Worm (Caenorhabditis elegans) whole organism, L2 larva: Measurements from ENCODE around the gene srm-1.

Experiments
- C34F6.9 ChIP-seq: fragments of 150-350 bp; optimal IDR thresholded peaks from 2 replicates; lab custom pipeline; 2014; ENCODE audit warnings: missing biosample characterization, missing genetic modification characterization
- F13H6.1 ChIP-seq: sonication (generic microtip); optimal IDR thresholded peaks from 2 replicates; lab custom pipeline; 2016; ENCODE audit warnings: missing genetic modification characterization, missing compliant biosample characterization
- R02D3.7 ChIP-seq: fragments of 150-350 bp; optimal IDR thresholded peaks from 2 replicates; lab custom pipeline; 2014; ENCODE audit warnings: missing biosample characterization, missing genetic modification characterization
- Y55F3AM.14 ChIP-seq: fragments of 200-800 bp; sonication (Bioruptor generic); optimal IDR thresholded peaks from 2 replicates; lab custom pipeline; 2018; ENCODE audit warnings: mild to moderate bottlenecking, missing genetic modification characterization, missing compliant biosample characterization
- alr-1 ChIP-seq: fragments of 150-350 bp; optimal IDR thresholded peaks from 2 replicates; lab custom pipeline; 2014; ENCODE audit warnings: missing biosample characterization, missing genetic modification characterization
- ceh-16 ChIP-seq: fragments of 150-350 bp; optimal IDR thresholded peaks from 2 replicates; lab custom pipeline; 2014; ENCODE audit warnings: missing biosample characterization, missing genetic modification characterization
- ceh-82 ChIP-seq: fragments of 150-350 bp; optimal IDR thresholded peaks from 2 replicates; lab custom pipeline; 2014; ENCODE audit warnings: missing biosample characterization, missing genetic modification characterization
- dmd-4 ChIP-seq: sonication (generic microtip); optimal IDR thresholded peaks from 2 replicates; lab custom pipeline; 2017; ENCODE audit warnings: missing biosample characterization, missing genetic modification characterization
- egl-27 ChIP-seq: sonication (generic microtip); optimal IDR thresholded peaks from 3 replicates; lab custom pipeline; 2017; ENCODE audit warnings: missing biosample characterization, missing genetic modification reagents, missing genetic modification characterization
- elt-1 ChIP-seq: fragments of 150-350 bp; optimal IDR thresholded peaks from 2 replicates; lab custom pipeline; 2014; ENCODE audit warnings: missing biosample characterization, missing genetic modification characterization
- fos-1 ChIP-seq: fragments of 150-350 bp; optimal IDR thresholded peaks from 2 replicates; lab custom pipeline; 2014; ENCODE audit warnings: missing biosample characterization, missing genetic modification characterization
- gmeb-1 ChIP-seq: fragments of 150-350 bp; optimal IDR thresholded peaks from 2 replicates; lab custom pipeline; 2014; ENCODE audit warnings: missing biosample characterization, missing genetic modification characterization
- lin-11 ChIP-seq: fragments of 150-350 bp; sonication (generic microtip); optimal IDR thresholded peaks from 2 replicates; lab custom pipeline; 2014; ENCODE audit warnings: missing biosample characterization, missing genetic modification characterization, inconsistent platforms, mixed read lengths
- lin-13 ChIP-seq: fragments of 150-350 bp; optimal IDR thresholded peaks from 2 replicates; lab custom pipeline; 2014; ENCODE audit warnings: missing biosample characterization, missing genetic modification reagents, missing genetic modification characterization
- lin-39 ChIP-seq: fragments of 150-350 bp; optimal IDR thresholded peaks from 2 replicates; lab custom pipeline; 2014; ENCODE audit warnings: missing biosample characterization, missing genetic modification reagents, missing genetic modification characterization
- lsy-2 ChIP-seq, 2 experiments: fragments of 150-350 bp in 1 of 2; sonication (generic microtip) in 1 of 2; optimal IDR thresholded peaks; 2 replicates each; lab custom pipeline; 2014 to 2017; ENCODE audit warnings: missing biosample characterization in 2 of 2, missing genetic modification characterization in 2 of 2
- mab-5 ChIP-seq: fragments of 150-350 bp; optimal IDR thresholded peaks from 2 replicates; lab custom pipeline; 2014; ENCODE audit warnings: missing biosample characterization, missing genetic modification characterization
- mbf-1 ChIP-seq: sonication (generic microtip); optimal IDR thresholded peaks from 2 replicates; lab custom pipeline; 2017; ENCODE audit warnings: missing biosample characterization, missing genetic modification characterization
- mdl-1 ChIP-seq, 2 experiments: fragments of 150-350 bp in 1 of 2; sonication (generic microtip) in 1 of 2; optimal IDR thresholded peaks; 2 replicates each; lab custom pipeline; 2017; ENCODE audit warnings: missing biosample characterization in 2 of 2, missing genetic modification characterization in 2 of 2
- nhr-11 ChIP-seq: fragments of 150-350 bp; optimal IDR thresholded peaks from 2 replicates; lab custom pipeline; 2014; ENCODE audit warnings: missing biosample characterization, missing genetic modification characterization
- nhr-12 ChIP-seq: fragments of 150-350 bp; optimal IDR thresholded peaks from 2 replicates; lab custom pipeline; 2014; ENCODE audit warnings: missing biosample characterization, missing genetic modification characterization
- nhr-129 ChIP-seq: fragments of 150-350 bp; optimal IDR thresholded peaks from 2 replicates; lab custom pipeline; 2014; ENCODE audit warnings: missing biosample characterization, missing genetic modification characterization
- nhr-21 ChIP-seq: fragments of 150-350 bp; optimal IDR thresholded peaks from 2 replicates; lab custom pipeline; 2014; ENCODE audit warnings: missing biosample characterization, missing genetic modification characterization
- nhr-237 ChIP-seq: fragments of 150-350 bp; optimal IDR thresholded peaks from 2 replicates; lab custom pipeline; 2014; ENCODE audit warnings: missing biosample characterization, missing genetic modification characterization
- nhr-25 ChIP-seq: fragments of 150-350 bp; sonication (generic microtip); optimal IDR thresholded peaks from 3 replicates; lab custom pipeline; 2014; ENCODE audit warnings: missing biosample characterization, missing genetic modification characterization
- nhr-6 ChIP-seq: fragments of 150-350 bp; optimal IDR thresholded peaks from 2 replicates; lab custom pipeline; 2014; ENCODE audit warnings: missing biosample characterization, missing genetic modification characterization
- nhr-77 ChIP-seq: fragments of 150-350 bp; optimal IDR thresholded peaks from 2 replicates; lab custom pipeline; 2014; ENCODE audit warnings: missing biosample characterization, missing genetic modification characterization
- peb-1 ChIP-seq: fragments of 150-350 bp; optimal IDR thresholded peaks from 2 replicates; lab custom pipeline; 2014; ENCODE audit warnings: missing biosample characterization, missing genetic modification characterization
- sem-4 ChIP-seq: fragments of 150-350 bp; optimal IDR thresholded peaks from 2 replicates; lab custom pipeline; 2014; ENCODE audit warnings: missing biosample characterization, missing genetic modification reagents, missing genetic modification characterization
- skn-1 ChIP-seq: sonication (generic microtip); optimal IDR thresholded peaks from 2 replicates; lab custom pipeline; 2017; ENCODE audit warnings: missing biosample characterization, missing genetic modification characterization
- sma-3 ChIP-seq: sonication (generic microtip); optimal IDR thresholded peaks from 2 replicates; lab custom pipeline; 2016; ENCODE audit warnings: missing genetic modification reagents, missing genetic modification characterization, missing compliant biosample characterization
- sma-9 ChIP-seq, 2 experiments: fragments of 150-350 bp in 1 of 2; sonication (generic microtip) in 1 of 2; optimal IDR thresholded peaks; 2 replicates each; lab custom pipeline; 2014 to 2016; ENCODE audit warnings: missing genetic modification characterization in 2 of 2, mild to moderate bottlenecking in 1 of 2, missing biosample characterization in 1 of 2, missing compliant biosample characterization in 1 of 2, missing genetic modification reagents in 1 of 2, moderate library complexity in 1 of 2
- snpc-4 ChIP-seq: fragments of 150-350 bp; optimal IDR thresholded peaks from 2 replicates; lab custom pipeline; 2014; ENCODE audit warnings: missing biosample characterization, missing genetic modification characterization
- unc-55 ChIP-seq: fragments of 150-350 bp; sonication (generic microtip); optimal IDR thresholded peaks from 3 replicates; lab custom pipeline; 2014; ENCODE audit warnings: missing biosample characterization, missing genetic modification reagents, missing genetic modification characterization
- unc-62 ChIP-seq: fragments of 150-350 bp; optimal IDR thresholded peaks from 2 replicates; lab custom pipeline; 2014; ENCODE audit warnings: missing biosample characterization, missing genetic modification reagents, missing genetic modification characterization
- zag-1 ChIP-seq: fragments of 150-350 bp; optimal IDR thresholded peaks from 2 replicates; lab custom pipeline; 2014; ENCODE audit warnings: missing biosample characterization, missing genetic modification characterization
- ztf-1 ChIP-seq: fragments of 200-800 bp; sonication (Bioruptor generic); conservative IDR thresholded peaks from 2 replicates; pipeline ENCODE4 v1.3.6; 2022; ENCODE audit warnings: missing genetic modification characterization, missing compliant biosample characterization
- ztf-4 ChIP-seq: fragments of 150-350 bp; optimal IDR thresholded peaks from 2 replicates; lab custom pipeline; 2014; ENCODE audit warnings: missing biosample characterization, missing genetic modification characterization

Gene srm-1

ce11 chrIV:4981027-4981426, 31.3 kb upstream of the srm-1 start, which contains the start of gene srz-24:
Gene srz-24 (minus strand): TSS chrIV:4981127.
- TF ChIP-seq ceh-16 (tag; lab: Kevin White, UChicago) (no peak), ceh-82 (tag; lab: Kevin White, UChicago) (no peak), Y55F3AM.14 (GFP tag; lab: Kevin White, UChicago) (no peak), lsy-2 (tag; optimal IDR thresholded peaks at IDR 0.05; lab: Kevin White, UChicago) (no peak), nhr-21 (no peak), elt-1 (tag; lab: Kevin White, UChicago) (no peak), mab-5 (no peak), zag-1 (tag; lab: Kevin White, UChicago) (no peak), sem-4 (tag; lab: Kevin White, UChicago) (no peak), mdl-1 (tag; optimal IDR thresholded peaks at IDR 0.05; lab: Kevin White, UChicago) (no peak), ztf-4 (no peak), C34F6.9 (tag; lab: Kevin White, UChicago) (no peak), peb-1 (tag; lab: Kevin White, UChicago) (no peak), ztf-1 (GFP tag; lab: Robert Waterston, UW) (no peak), sma-9 (GFP tag; optimal IDR thresholded peaks at IDR 0.05; lab: Kevin White, UChicago) (no peak), sma-9 (tag; optimal IDR thresholded peaks at IDR 0.05; lab: Kevin White, UChicago) (no peak), alr-1 (tag; lab: Kevin White, UChicago) (no peak)

ce11 chrIV:4982477-4982876, 29.9 kb upstream of the srm-1 start, which contains the start of gene E03H12.4:
Gene E03H12.4 (plus strand): TSS chrIV:4982596.
- TF ChIP-seq nhr-77: no peak
- no peak for TF ChIP-seq nhr-237 (tag; lab: Kevin White, UChicago)
- TF ChIP-seq lin-39: no peak

- TF ChIP-seq peb-1 (tag; lab: Kevin White, UChicago) (no peak), fos-1 (tag; lab: Kevin White, UChicago) (no peak), lin-39 (no peak), nhr-21 (no peak), nhr-237 (tag; lab: Kevin White, UChicago) (no peak)
Measured at ce11 chrIV:4983746-4984145, 28.6 kb upstream of the srm-1 start, which contains the start of gene clec-176. Gene clec-176 (plus strand): TSS chrIV:4984046.

- TF ChIP-seq egl-27 (tag; lab: Kevin White, UChicago): no peak
- no peak for TF ChIP-seq mbf-1 (tag; lab: Kevin White, UChicago)
- TF ChIP-seq zag-1 (tag; lab: Kevin White, UChicago): no peak
Measured at ce11 chrIV:4986246-4986645, 26.1 kb upstream of the srm-1 start, which contains the start of gene clec-177. Gene clec-177 (plus strand): TSS chrIV:4986546.

- TF ChIP-seq sem-4 (tag; lab: Kevin White, UChicago) (no peak), nhr-11 (no peak), snpc-4 (no peak), sma-3 (GFP tag; lab: Kevin White, UChicago) (no peak), peb-1 (tag; lab: Kevin White, UChicago) (no peak), F13H6.1 (tag; lab: Kevin White, UChicago) (no peak)
Measured at ce11 chrIV:4988531-4988930, 23.8 kb upstream of the srm-1 start, which contains the start of gene E03H12.7. Gene E03H12.7 (minus strand): TSS chrIV:4988631.

- TF ChIP-seq lsy-2 (tag; optimal IDR thresholded peaks at IDR 0.05; lab: Kevin White, UChicago): no peak
- no peak for TF ChIP-seq skn-1 (tag; lab: Kevin White, UChicago)
- TF ChIP-seq lin-13 (GFP tag; lab: Kevin White, UChicago): no peak
Measured at ce11 chrIV:4992089-4992488, 20.3 kb upstream of the srm-1 start, which contains the start of gene str-162. Gene str-162 (plus strand): TSS chrIV:4992389.

ce11 chrIV:4993128-4993527, 19.2 kb upstream of the srm-1 start:
- TF ChIP-seq elt-1 (tag; lab: Kevin White, UChicago) (no peak), unc-62 (GFP tag; lab: Kevin White, UChicago) (no peak), nhr-129 (tag; lab: Kevin White, UChicago) (no peak), R02D3.7 (tag; lab: Kevin White, UChicago) (no peak), dmd-4 (tag; lab: Kevin White, UChicago) (no peak), ceh-16 (tag; lab: Kevin White, UChicago) (no peak), nhr-77 (no peak), nhr-12 (tag; lab: Kevin White, UChicago) (no peak), C34F6.9 (tag; lab: Kevin White, UChicago) (no peak), snpc-4 (no peak), skn-1 (tag; lab: Kevin White, UChicago) (no peak), unc-55 (no peak), nhr-6 (no peak), lin-11 (tag; lab: Kevin White, UChicago) (no peak), Y55F3AM.14 (GFP tag; lab: Kevin White, UChicago) (no peak), egl-27 (tag; lab: Kevin White, UChicago) (no peak), mab-5 (no peak), nhr-21 (no peak), gmeb-1 (tag; lab: Kevin White, UChicago) (no peak), nhr-25 (no peak)
